Worm (Caenorhabditis elegans): Measurements from ENCODE around the gene arrd-9.

ce11 chrII:12502784-12503183, 22.1 kb upstream of the arrd-9 start, which contains the start of gene ador-1:
- TF ChIP-seq dao-5 (tag; optimal IDR thresholded peaks at IDR 0.05) (no peak), him-1 (tag; optimal IDR thresholded peaks at IDR 0.05) (no peak)

Measured in whole organism, L4/young adult.